Worm (Caenorhabditis elegans) whole organism, L1 larva: ENCODE results near the gene C18G1.9.
A peak's percentile ranks its signal among the peaks of the same experiment; 100 is the strongest.

Source experiments
- C16A3.4 ChIP-seq: fragments of 150-350 bp; optimal IDR thresholded peaks from 2 replicates; lab custom pipeline; 2014; ENCODE audit warnings: missing biosample characterization, missing genetic modification characterization
- aha-1 ChIP-seq: fragments of 150-350 bp; optimal IDR thresholded peaks from 2 replicates; lab custom pipeline; 2014; ENCODE audit warnings: missing biosample characterization, missing genetic modification characterization
- ama-1 ChIP-seq: fragments of 150-350 bp; optimal IDR thresholded peaks from 2 replicates; lab custom pipeline; 2014
- ceh-88 ChIP-seq: fragments of 200-800 bp; sonication (Bioruptor generic); IDR thresholded peaks from 2 replicates; pipeline ENCODE4 v1.3.6; 2022; ENCODE audit warnings: missing genetic modification characterization, missing compliant biosample characterization
- dpl-1 ChIP-seq, 3 experiments: fragments of 150-350 bp in 2 of 3; sonication (generic microtip) in 1 of 3; optimal IDR thresholded peaks; 2 replicates each; lab custom pipeline; 2014 to 2017; ENCODE audit warnings: missing biosample characterization in 3 of 3, missing genetic modification characterization in 3 of 3, missing genetic modification reagents in 3 of 3
- efl-1 ChIP-seq, 4 experiments: fragments of 150-350 bp; optimal IDR thresholded peaks in 3 of 4; peaks in 1 of 4; 1 replicate in 1 of 4; 2 replicates in 3 of 4; lab custom pipeline; 2014; ENCODE audit warnings: missing biosample characterization in 2 of 4, missing genetic modification characterization in 2 of 4, missing genetic modification reagents in 2 of 4
- efl-3 ChIP-seq: fragments of 200-800 bp; sonication (Bioruptor generic); optimal IDR thresholded peaks from 2 replicates; lab custom pipeline; 2018; ENCODE audit warnings: mild to moderate bottlenecking, missing genetic modification characterization, missing compliant biosample characterization
- elt-2 ChIP-seq: sonication (generic microtip); optimal IDR thresholded peaks from 2 replicates; lab custom pipeline; 2016; ENCODE audit warnings: missing genetic modification characterization, mild to moderate bottlenecking, inconsistent platforms, missing compliant biosample characterization, missing genetic modification reagents
- elt-3 ChIP-seq, 6 experiments: fragments of 150-350 bp in 1 of 6; sonication (generic microtip); optimal IDR thresholded peaks; 2 replicates each; lab custom pipeline; 2017 to 2018; ENCODE audit warnings: missing biosample characterization in 6 of 6, missing genetic modification characterization in 6 of 6, inconsistent platforms in 1 of 6
- ets-5 ChIP-seq: fragments of 200-800 bp; sonication (Bioruptor generic); IDR thresholded peaks from 2 replicates; pipeline ENCODE4 v1.3.6; 2022; ENCODE audit warnings: missing genetic modification characterization, missing compliant biosample characterization
- hlh-17 ChIP-seq: fragments of 200-800 bp; sonication (Bioruptor generic); optimal IDR thresholded peaks from 2 replicates; lab custom pipeline; 2018; ENCODE audit warnings: missing genetic modification characterization, mild to moderate bottlenecking, missing compliant biosample characterization, moderate library complexity, borderline replicate concordance
- hpl-2 ChIP-seq: fragments of 150-350 bp; optimal IDR thresholded peaks from 2 replicates; lab custom pipeline; 2014; ENCODE audit warnings: missing biosample characterization, missing genetic modification reagents, missing genetic modification characterization
- jun-1 ChIP-seq: fragments of 150-350 bp; optimal IDR thresholded peaks from 2 replicates; lab custom pipeline; 2014; ENCODE audit warnings: missing biosample characterization, missing genetic modification reagents, missing genetic modification characterization
- lin-15B ChIP-seq: fragments of 150-350 bp; sonication (generic microtip); optimal IDR thresholded peaks from 3 replicates; lab custom pipeline; 2014; ENCODE audit warnings: missing biosample characterization, missing genetic modification characterization
- lin-35 ChIP-seq, 2 experiments: fragments of 150-350 bp; optimal IDR thresholded peaks; 2 replicates each; lab custom pipeline; 2014; ENCODE audit warnings: missing biosample characterization in 2 of 2, missing genetic modification characterization in 2 of 2, missing genetic modification reagents in 2 of 2
- lir-3 ChIP-seq: sonication (generic microtip); optimal IDR thresholded peaks from 2 replicates; lab custom pipeline; 2016; ENCODE audit warnings: mild to moderate bottlenecking, missing genetic modification characterization, moderate library complexity, missing compliant biosample characterization; ENCODE audit not compliant: poor library complexity
- mep-1 ChIP-seq: fragments of 150-350 bp; optimal IDR thresholded peaks from 2 replicates; lab custom pipeline; 2014; ENCODE audit warnings: missing biosample characterization, missing genetic modification characterization
- nhr-11 ChIP-seq: fragments of 150-350 bp; optimal IDR thresholded peaks from 2 replicates; lab custom pipeline; 2014; ENCODE audit warnings: missing biosample characterization, missing genetic modification characterization
- nhr-12 ChIP-seq: sonication (generic microtip); optimal IDR thresholded peaks from 2 replicates; lab custom pipeline; 2017; ENCODE audit warnings: missing biosample characterization, missing genetic modification characterization
- nhr-19 ChIP-seq: fragments of 200-800 bp; sonication (Bioruptor generic); conservative IDR thresholded peaks from 2 replicates; pipeline ENCODE4 v1.3.6; 2022; ENCODE audit warnings: missing genetic modification characterization, missing compliant biosample characterization
- nhr-84 ChIP-seq: sonication (generic microtip); optimal IDR thresholded peaks from 2 replicates; lab custom pipeline; 2017; ENCODE audit warnings: missing biosample characterization, missing genetic modification characterization
- nhr-85 ChIP-seq: sonication (generic microtip); peaks from one replicate; lab custom pipeline; 2016; ENCODE audit warnings: missing genetic modification characterization, inconsistent platforms, missing compliant biosample characterization
- pax-3 ChIP-seq: fragments of 200-800 bp; sonication (Bioruptor generic); optimal IDR thresholded peaks from 2 replicates; lab custom pipeline; 2018; ENCODE audit warnings: mild to moderate bottlenecking, missing genetic modification characterization, moderate library complexity, missing compliant biosample characterization
- rnt-1 ChIP-seq: sonication (generic microtip); optimal IDR thresholded peaks from 2 replicates; lab custom pipeline; 2016; ENCODE audit warnings: mild to moderate bottlenecking, missing genetic modification characterization, moderate library complexity, missing compliant biosample characterization
- sptf-1 ChIP-seq: fragments of 150-350 bp; optimal IDR thresholded peaks from 2 replicates; lab custom pipeline; 2014; ENCODE audit warnings: missing biosample characterization, missing genetic modification characterization
- tbx-2 ChIP-seq: sonication (generic microtip); optimal IDR thresholded peaks from 2 replicates; lab custom pipeline; 2016; ENCODE audit warnings: missing genetic modification characterization, missing compliant biosample characterization
- unc-130 ChIP-seq: fragments of 150-350 bp; optimal IDR thresholded peaks from 2 replicates; lab custom pipeline; 2017; ENCODE audit warnings: missing biosample characterization, missing genetic modification characterization, inconsistent platforms
- unc-30 ChIP-seq: sonication (generic microtip); optimal IDR thresholded peaks from 2 replicates; lab custom pipeline; 2017; ENCODE audit warnings: missing biosample characterization, missing genetic modification characterization
- vab-15 ChIP-seq: sonication (generic microtip); optimal IDR thresholded peaks from 2 replicates; lab custom pipeline; 2017; ENCODE audit warnings: missing genotype, mild to moderate bottlenecking, missing genetic modification characterization, missing compliant biosample characterization
- zag-1 ChIP-seq: fragments of 150-350 bp; optimal IDR thresholded peaks from 2 replicates; lab custom pipeline; 2014; ENCODE audit warnings: missing biosample characterization, missing genetic modification characterization

C18G1.9 gene

ce11 chrV:4758019-4758418, 11.5 kb downstream of the C18G1.9 start:
- TF ChIP-seq nhr-84 (tag; lab: Kevin White, UChicago) (no peak), nhr-85 (tag; lab: Kevin White, UChicago) (no peak), mep-1 (tag; lab: Kevin White, UChicago) (no peak), lir-3 (tag; lab: Kevin White, UChicago) (no peak), lin-35 (GFP tag; optimal IDR thresholded peaks at IDR 0.05; lab: Kevin White, UChicago) (no peak), nhr-19 (GFP tag; lab: Robert Waterston, UW) (no peak), hpl-2 (GFP tag; lab: Kevin White, UChicago) (no peak), jun-1 (tag; lab: Kevin White, UChicago) (no peak), lin-15B (no peak)

- peak in 1 of 2 experiments; percentile 14 for TF ChIP-seq efl-1 (optimal IDR thresholded peaks at IDR 0.05; lab: Kevin White, UChicago)
- no peak for TF ChIP-seq efl-1 (GFP tag; optimal IDR thresholded peaks at IDR 0.05 in 1 of 2; lab: Kevin White, UChicago)
- TF ChIP-seq tbx-2, result no peak
- no peak for TF ChIP-seq hpl-2 (GFP tag; lab: Kevin White, UChicago)
- TF ChIP-seq, all 84 proteins: peak for 1
These were observed 14.1 kb downstream of the C18G1.9 start, which contains the start of gene pgl-3 for ce11 chrV:4755308-4756029. TSS of gene pgl-3 (plus strand) at chrV:4755979.

DNA sequence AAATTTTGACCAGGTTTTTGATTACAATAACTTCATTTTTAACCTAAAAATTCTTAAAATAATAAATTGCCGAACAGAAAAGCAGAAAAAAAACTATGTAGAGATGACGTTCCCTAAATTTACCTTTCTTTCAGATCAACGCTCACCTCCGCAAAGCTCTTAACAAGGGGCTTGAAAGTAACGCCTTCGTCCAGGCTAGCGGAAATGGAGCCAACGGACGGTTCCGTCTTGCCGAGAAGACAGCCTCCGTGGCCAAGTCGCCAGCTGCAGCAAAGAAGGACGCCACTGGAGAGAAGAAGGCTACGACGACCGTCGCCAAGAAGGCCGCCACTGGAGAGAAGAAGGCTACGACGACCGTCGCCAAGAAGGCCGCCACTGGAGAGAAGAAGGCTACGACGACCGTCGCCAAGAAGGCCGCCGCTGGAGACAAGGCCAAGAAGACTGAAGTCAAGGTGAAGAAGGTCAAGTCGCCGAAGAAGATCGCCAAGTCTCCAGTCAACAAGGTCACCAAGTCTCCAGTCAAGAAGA, 14.8 kb downstream of the C18G1.9 start:
- no peak for TF ChIP-seq elt-3 (tag; optimal IDR thresholded peaks at IDR 0.05; lab: Kevin White, UChicago)
- TF ChIP-seq pax-3 (tag; lab: Kevin White, UChicago), result no peak
- no peak for TF ChIP-seq efl-3 (GFP tag; lab: Kevin White, UChicago)
- no peak for TF ChIP-seq nhr-11 (tag; lab: Kevin White, UChicago)
- no peak for TF ChIP-seq aha-1 (tag; lab: Kevin White, UChicago)
- TF ChIP-seq elt-2, result no peak
- TF ChIP-seq ama-1 (lab: Kevin White, UChicago), result no peak
- TF ChIP-seq mep-1 (tag; lab: Kevin White, UChicago), result no peak
- no peak for TF ChIP-seq zag-1 (tag; lab: Kevin White, UChicago)
- TF ChIP-seq sptf-1, result no peak
- no peak for TF ChIP-seq unc-130
- no peak for TF ChIP-seq ets-5 (GFP tag; lab: Robert Waterston, UW)
- no peak for TF ChIP-seq hlh-17 (GFP tag; lab: Kevin White, UChicago)
- TF ChIP-seq nhr-12 (tag; lab: Kevin White, UChicago), result no peak

DNA sequence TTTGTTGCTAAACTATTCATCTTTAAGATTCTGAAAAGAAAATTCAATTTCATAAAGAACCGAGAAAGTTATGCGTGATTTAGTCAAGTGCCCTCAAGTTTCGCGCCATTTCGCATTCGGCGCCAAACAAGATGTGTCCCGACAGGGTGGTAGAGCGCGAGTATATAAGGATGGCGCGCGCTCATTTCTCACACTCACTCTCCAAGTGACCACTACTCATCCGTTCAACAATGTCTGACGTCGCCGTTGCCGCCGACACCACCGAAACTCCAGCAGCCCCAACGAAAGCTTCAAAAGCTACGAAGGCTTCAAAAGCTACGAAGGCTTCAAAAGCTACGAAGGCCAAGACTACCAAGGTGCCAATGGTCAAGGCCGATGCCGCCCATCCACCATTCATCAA, 15.4 kb downstream of the C18G1.9 start, which contains the start of gene hil-4:
TSS of gene hil-4 (plus strand) at position 191 of the 400 bp plus-strand sequence.
- TF ChIP-seq vab-15 (no peak), rnt-1 (tag; lab: Kevin White, UChicago) (no peak), efl-1 (optimal IDR thresholded peaks at IDR 0.05; lab: Kevin White, UChicago) (peak in 1 of 2 experiments; percentile 21), efl-1 (GFP tag; optimal IDR thresholded peaks at IDR 0.05 in 1 of 2; lab: Kevin White, UChicago) (no peak), nhr-11 (tag; lab: Kevin White, UChicago) (no peak), dpl-1 (GFP tag; optimal IDR thresholded peaks at IDR 0.05; lab: Kevin White, UChicago) (peak in 1 of 3 experiments; percentile 18), nhr-19 (GFP tag; lab: Robert Waterston, UW) (no peak), unc-30 (no peak)

ce11 chrV:4750294-4750693, 19.2 kb downstream of the C18G1.9 start, which contains the start of gene C18G1.6:
TSS of gene C18G1.6 (plus strand) at chrV:4750594.
- TF ChIP-seq ceh-88 (GFP tag; lab: Robert Waterston, UW), result no peak
- no peak for TF ChIP-seq C16A3.4 (tag; lab: Kevin White, UChicago)
- TF ChIP-seq, all 84 proteins: peak for 0
